Worm (Caenorhabditis elegans) whole organism, L1 larva: ENCODE results near the gene dml-1.
A peak's percentile ranks its signal among the peaks of the same experiment; 100 is the strongest.

Experiments
- Y116A8C.19 ChIP-seq: sonication (generic microtip); optimal IDR thresholded peaks from 2 replicates; lab custom pipeline; 2016; ENCODE audit warnings: missing compliant biosample characterization, missing genetic modification characterization, borderline replicate concordance
- aha-1 ChIP-seq: fragments of 150-350 bp; optimal IDR thresholded peaks from 2 replicates; lab custom pipeline; 2014; ENCODE audit warnings: missing biosample characterization, missing genetic modification characterization
- ama-1 ChIP-seq: fragments of 150-350 bp; optimal IDR thresholded peaks from 2 replicates; lab custom pipeline; 2014
- blmp-1 ChIP-seq: fragments of 150-350 bp; optimal IDR thresholded peaks from 2 replicates; lab custom pipeline; 2014; ENCODE audit warnings: missing biosample characterization, missing genetic modification characterization
- ceh-8 ChIP-seq: fragments of 200-800 bp; sonication (Bioruptor generic); optimal IDR thresholded peaks from 2 replicates; lab custom pipeline; 2018; ENCODE audit warnings: mild to moderate bottlenecking, missing genetic modification characterization, moderate library complexity, missing compliant biosample characterization
- ceh-88 ChIP-seq: fragments of 200-800 bp; sonication (Bioruptor generic); IDR thresholded peaks from 2 replicates; pipeline ENCODE4 v1.3.6; 2022; ENCODE audit warnings: missing genetic modification characterization, missing compliant biosample characterization
- ces-1 ChIP-seq: fragments of 150-350 bp; optimal IDR thresholded peaks from 2 replicates; lab custom pipeline; 2014; ENCODE audit warnings: missing biosample characterization, missing genetic modification reagents, missing genetic modification characterization
- dpl-1 ChIP-seq, 3 experiments: fragments of 150-350 bp in 2 of 3; sonication (generic microtip) in 1 of 3; optimal IDR thresholded peaks; 2 replicates each; lab custom pipeline; 2014 to 2017; ENCODE audit warnings: missing biosample characterization in 3 of 3, missing genetic modification characterization in 3 of 3, missing genetic modification reagents in 3 of 3
- efl-1 ChIP-seq, 4 experiments: fragments of 150-350 bp; optimal IDR thresholded peaks in 3 of 4; peaks in 1 of 4; 1 replicate in 1 of 4; 2 replicates in 3 of 4; lab custom pipeline; 2014; ENCODE audit warnings: missing biosample characterization in 2 of 4, missing genetic modification characterization in 2 of 4, missing genetic modification reagents in 2 of 4
- elt-3 ChIP-seq, 6 experiments: fragments of 150-350 bp in 1 of 6; sonication (generic microtip); optimal IDR thresholded peaks; 2 replicates each; lab custom pipeline; 2017 to 2018; ENCODE audit warnings: missing biosample characterization in 6 of 6, missing genetic modification characterization in 6 of 6, inconsistent platforms in 1 of 6
- fkh-10 ChIP-seq: sonication (generic microtip); optimal IDR thresholded peaks from 2 replicates; lab custom pipeline; 2017; ENCODE audit warnings: missing biosample characterization, missing genetic modification reagents, missing genetic modification characterization
- hlh-4 ChIP-seq: sonication (generic microtip); optimal IDR thresholded peaks from 2 replicates; lab custom pipeline; 2016; ENCODE audit warnings: mild to moderate bottlenecking, missing genetic modification characterization, missing compliant biosample characterization
- irx-1 ChIP-seq: sonication (generic microtip); optimal IDR thresholded peaks from 2 replicates; lab custom pipeline; 2016; ENCODE audit warnings: missing genetic modification characterization, missing compliant biosample characterization
- jun-1 ChIP-seq: fragments of 150-350 bp; optimal IDR thresholded peaks from 2 replicates; lab custom pipeline; 2014; ENCODE audit warnings: missing biosample characterization, missing genetic modification reagents, missing genetic modification characterization
- lin-13 ChIP-seq: fragments of 150-350 bp; optimal IDR thresholded peaks from 2 replicates; lab custom pipeline; 2014; ENCODE audit warnings: missing biosample characterization, missing genetic modification reagents, missing genetic modification characterization
- lin-15B ChIP-seq: fragments of 150-350 bp; sonication (generic microtip); optimal IDR thresholded peaks from 3 replicates; lab custom pipeline; 2014; ENCODE audit warnings: missing biosample characterization, missing genetic modification characterization
- lin-35 ChIP-seq, 2 experiments: fragments of 150-350 bp; optimal IDR thresholded peaks; 2 replicates each; lab custom pipeline; 2014; ENCODE audit warnings: missing biosample characterization in 2 of 2, missing genetic modification characterization in 2 of 2, missing genetic modification reagents in 2 of 2
- lin-39 ChIP-seq: fragments of 150-350 bp; optimal IDR thresholded peaks from 2 replicates; lab custom pipeline; 2014; ENCODE audit warnings: missing biosample characterization, missing genetic modification reagents, missing genetic modification characterization
- lir-3 ChIP-seq: sonication (generic microtip); optimal IDR thresholded peaks from 2 replicates; lab custom pipeline; 2016; ENCODE audit warnings: mild to moderate bottlenecking, missing genetic modification characterization, moderate library complexity, missing compliant biosample characterization; ENCODE audit not compliant: poor library complexity
- mab-9 ChIP-seq: fragments of 200-800 bp; sonication (Bioruptor generic); IDR thresholded peaks from 2 replicates; pipeline ENCODE4 v1.3.6; 2022; ENCODE audit warnings: missing genetic modification reagents, missing genetic modification characterization, missing compliant biosample characterization
- mef-2 ChIP-seq: fragments of 150-350 bp; optimal IDR thresholded peaks from 2 replicates; lab custom pipeline; 2014; ENCODE audit warnings: missing biosample characterization, missing genetic modification characterization
- mep-1 ChIP-seq: fragments of 150-350 bp; optimal IDR thresholded peaks from 2 replicates; lab custom pipeline; 2014; ENCODE audit warnings: missing biosample characterization, missing genetic modification characterization
- nhr-12 ChIP-seq: sonication (generic microtip); optimal IDR thresholded peaks from 2 replicates; lab custom pipeline; 2017; ENCODE audit warnings: missing biosample characterization, missing genetic modification characterization
- nhr-71 ChIP-seq: sonication (generic microtip); optimal IDR thresholded peaks from 2 replicates; lab custom pipeline; 2016; ENCODE audit warnings: mild to moderate bottlenecking, missing genetic modification characterization, moderate library complexity, missing compliant biosample characterization
- nhr-76 ChIP-seq: sonication (generic microtip); optimal IDR thresholded peaks from 2 replicates; lab custom pipeline; 2017; ENCODE audit warnings: missing biosample characterization, missing genetic modification characterization
- nhr-90 ChIP-seq: sonication (generic microtip); optimal IDR thresholded peaks from 2 replicates; lab custom pipeline; 2016; ENCODE audit warnings: mild to moderate bottlenecking, missing genetic modification characterization, missing compliant biosample characterization; ENCODE audit not compliant: poor library complexity
- pqm-1 ChIP-seq: sonication (generic microtip); optimal IDR thresholded peaks from 3 replicates; lab custom pipeline; 2017; ENCODE audit warnings: missing biosample characterization, missing genetic modification characterization
- snpc-4 ChIP-seq: fragments of 150-350 bp; optimal IDR thresholded peaks from 2 replicates; lab custom pipeline; 2014; ENCODE audit warnings: missing biosample characterization, missing genetic modification characterization
- sptf-1 ChIP-seq: fragments of 150-350 bp; optimal IDR thresholded peaks from 2 replicates; lab custom pipeline; 2014; ENCODE audit warnings: missing biosample characterization, missing genetic modification characterization
- sup-37 ChIP-seq: fragments of 200-800 bp; sonication (Bioruptor generic); optimal IDR thresholded peaks from 2 replicates; lab custom pipeline; 2018; ENCODE audit warnings: mild to moderate bottlenecking, missing genetic modification characterization, missing compliant biosample characterization
- unc-98 ChIP-seq: fragments of 200-800 bp; sonication (Bioruptor generic); IDR thresholded peaks from 2 replicates; pipeline ENCODE4 v1.3.6; 2022; ENCODE audit warnings: missing genetic modification characterization, missing compliant biosample characterization
- xbp-1 ChIP-seq: sonication (generic microtip); optimal IDR thresholded peaks from 2 replicates; lab custom pipeline; 2016; ENCODE audit warnings: missing genetic modification characterization, missing compliant biosample characterization
- zag-1 ChIP-seq: fragments of 150-350 bp; optimal IDR thresholded peaks from 2 replicates; lab custom pipeline; 2014; ENCODE audit warnings: missing biosample characterization, missing genetic modification characterization

Gene dml-1

ce11 chrIV:2928409-2928808 is 41.7 kb downstream of the dml-1 start, which contains the start of gene manf-1 (continued):
- no peak for TF ChIP-seq ceh-8 (GFP tag; lab: Kevin White, UChicago)
- TF ChIP-seq ama-1 (lab: Kevin White, UChicago): no peak
- no peak for TF ChIP-seq aha-1 (tag; lab: Kevin White, UChicago)
- peak; percentile 74 for TF ChIP-seq irx-1
- TF ChIP-seq hlh-4 (tag; lab: Kevin White, UChicago): no peak
- TF ChIP-seq dpl-1 (GFP tag; optimal IDR thresholded peaks at IDR 0.05; lab: Kevin White, UChicago): peak; percentile 69 to 79 (median 78)
- peak; percentile 79 to 84 for TF ChIP-seq lin-35 (GFP tag; optimal IDR thresholded peaks at IDR 0.05; lab: Kevin White, UChicago)
- peak; percentile 71 for TF ChIP-seq nhr-90 (tag; lab: Kevin White, UChicago)
- TF ChIP-seq ces-1 (GFP tag; lab: Kevin White, UChicago): no peak
- peak; percentile 76 to 84 for TF ChIP-seq efl-1 (optimal IDR thresholded peaks at IDR 0.05; lab: Kevin White, UChicago)
- peak; percentile 79 to 97 for TF ChIP-seq efl-1 (GFP tag; optimal IDR thresholded peaks at IDR 0.05 in 1 of 2; lab: Kevin White, UChicago)
- TF ChIP-seq lir-3 (tag; lab: Kevin White, UChicago): no peak
- no peak for TF ChIP-seq Y116A8C.19
- TF ChIP-seq lin-15B (tag; lab: Kevin White, UChicago): peak; percentile 37
- peak; percentile 37 for TF ChIP-seq fkh-10
- TF ChIP-seq snpc-4 (tag; lab: Kevin White, UChicago): peak; percentile 57
- TF ChIP-seq lin-39 (tag; lab: Kevin White, UChicago): peak; percentile 43
- peak; percentile 84 for TF ChIP-seq nhr-71
- TF ChIP-seq sup-37: no peak
- peak; percentile 99 for TF ChIP-seq xbp-1 (tag; lab: Kevin White, UChicago)
- TF ChIP-seq mab-9 (GFP tag; lab: Robert Waterston, UW): no peak
- TF ChIP-seq lin-13 (GFP tag; lab: Kevin White, UChicago): peak; percentile 69

DNA sequence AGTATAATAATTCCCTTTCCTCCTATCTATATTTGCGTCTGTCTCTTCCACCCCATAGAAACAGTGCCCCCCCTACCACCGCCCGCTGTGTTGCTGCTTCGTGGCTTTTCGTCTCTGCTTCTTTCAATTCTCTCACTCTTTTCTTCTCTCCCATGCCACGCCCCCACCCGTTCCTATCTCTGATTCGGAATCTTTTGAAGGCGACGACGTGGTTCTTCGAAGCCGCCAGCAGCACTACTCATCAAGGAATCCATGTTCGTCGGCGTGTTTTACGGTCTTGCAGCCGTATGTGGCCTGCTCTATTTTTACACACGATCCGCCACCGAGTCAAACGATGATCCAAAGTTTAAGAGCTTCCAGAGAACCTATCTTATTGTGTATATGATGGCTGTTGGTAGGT is 44.5 kb downstream of the dml-1 start, which contains the start of gene samt-1:
samt-1 (plus strand) TSS at position 176 of the 400 bp plus-strand sequence.
- TF ChIP-seq mef-2 (tag; lab: Kevin White, UChicago): no peak
- TF ChIP-seq blmp-1 (tag; lab: Kevin White, UChicago): no peak
- no peak for TF ChIP-seq mep-1 (tag; lab: Kevin White, UChicago)
- no peak for TF ChIP-seq nhr-12
- no peak for TF ChIP-seq elt-3 (tag; optimal IDR thresholded peaks at IDR 0.05; lab: Kevin White, UChicago)
- no peak for TF ChIP-seq pqm-1
- TF ChIP-seq sptf-1 (tag; lab: Kevin White, UChicago): no peak
- TF ChIP-seq ceh-88: no peak
- TF ChIP-seq unc-98 (GFP tag; lab: Robert Waterston, UW): no peak
- no peak for TF ChIP-seq jun-1 (tag; lab: Kevin White, UChicago)

DNA sequence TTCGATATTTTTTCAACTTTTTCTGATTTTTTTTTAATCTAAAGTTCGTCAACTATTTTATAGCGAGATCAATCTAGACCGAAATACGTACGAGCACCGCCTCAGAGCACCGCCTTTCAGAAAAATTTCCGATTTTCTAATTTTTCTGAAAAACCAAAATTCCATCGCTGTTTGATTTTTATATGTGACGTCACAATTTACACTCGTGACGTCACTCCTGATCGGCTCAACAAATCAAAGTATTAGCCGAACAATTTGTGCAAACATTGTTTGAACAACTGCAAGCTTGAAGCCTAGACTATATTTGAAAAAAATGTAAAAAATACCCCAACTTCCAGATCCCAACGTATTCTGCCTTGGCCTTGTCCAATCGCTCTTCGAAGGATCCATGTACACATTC is 48.4 kb downstream of the dml-1 start:
- TF ChIP-seq nhr-76 (no peak), nhr-12 (no peak), zag-1 (tag; lab: Kevin White, UChicago) (no peak)
